Fruit fly (Drosophila melanogaster) whole organism, embryonic: Measurements from ENCODE around the gene TfIIS.
A peak's percentile ranks its signal among the peaks of the same experiment; 100 is the strongest.

Experiments used
- ATbp ChIP-seq: fragments of 200-800 bp; sonication (Bioruptor generic); optimal IDR thresholded peaks from 2 replicates; lab custom pipeline; 2017; ENCODE audit warnings: missing biosample characterization, mild to moderate bottlenecking, missing genetic modification characterization, missing genetic modification reagents
- CG11560 ChIP-seq: fragments of 200-800 bp; sonication (Bioruptor generic); IDR thresholded peaks from 3 replicates; pipeline ENCODE4 v1.3.6; 2022; ENCODE audit warnings: missing biosample characterization, missing genetic modification characterization
- CG1233 ChIP-seq: fragments of 200-800 bp; sonication (Bioruptor generic); optimal IDR thresholded peaks from 4 replicates; lab custom pipeline; 2018; ENCODE audit warnings: missing biosample characterization, mild to moderate bottlenecking, missing genetic modification characterization
- CG13775 ChIP-seq: fragments of 200-800 bp; sonication (Bioruptor generic); optimal IDR thresholded peaks from 3 replicates; lab custom pipeline; 2017; ENCODE audit warnings: missing biosample characterization, mild to moderate bottlenecking, missing genetic modification characterization
- CG18599 ChIP-seq: fragments of 200-800 bp; sonication (Bioruptor generic); optimal IDR thresholded peaks from 3 replicates; lab custom pipeline; 2017; ENCODE audit warnings: missing biosample characterization, missing genetic modification characterization, mild to moderate bottlenecking, moderate library complexity, missing genetic modification reagents
- CG3065 ChIP-seq: fragments of 200-800 bp; sonication (Bioruptor generic); optimal IDR thresholded peaks from 2 replicates; lab custom pipeline; 2016; ENCODE audit warnings: missing biosample characterization, missing genetic modification characterization
- CG31365 ChIP-seq: fragments of 200-800 bp; sonication (Bioruptor generic); optimal IDR thresholded peaks from 2 replicates; lab custom pipeline; 2018; ENCODE audit warnings: missing biosample characterization, mild to moderate bottlenecking, missing genetic modification characterization
- CG32532 ChIP-seq: fragments of 200-800 bp; sonication (Bioruptor generic); IDR thresholded peaks from 2 replicates; pipeline ENCODE4 v1.3.6; 2022; ENCODE audit warnings: missing biosample characterization, missing genetic modification characterization
- CG4328 ChIP-seq: fragments of 200-800 bp; sonication (Bioruptor generic); optimal IDR thresholded peaks from 3 replicates; lab custom pipeline; 2017; ENCODE audit warnings: missing biosample characterization, missing genetic modification reagents, missing genetic modification characterization
- CG43689 ChIP-seq: fragments of 200-800 bp; sonication (Bioruptor generic); IDR thresholded peaks from 2 replicates; pipeline ENCODE4 v1.3.6; 2022; ENCODE audit warnings: missing biosample characterization, missing genetic modification characterization
- CG4707 ChIP-seq: fragments of 200-800 bp; sonication (Bioruptor generic); optimal IDR thresholded peaks from 2 replicates; lab custom pipeline; 2018; ENCODE audit warnings: missing biosample characterization, mild to moderate bottlenecking, missing genetic modification characterization, moderate library complexity
- CG4730 ChIP-seq: fragments of 200-800 bp; sonication (Bioruptor generic); IDR thresholded peaks from 2 replicates; pipeline ENCODE4 v1.3.6; 2022; ENCODE audit warnings: missing biosample characterization, missing genetic modification characterization
- CG7987 ChIP-seq: fragments of 200-800 bp; sonication (Bioruptor generic); optimal IDR thresholded peaks from 2 replicates; lab custom pipeline; 2018; ENCODE audit warnings: missing biosample characterization, mild to moderate bottlenecking, missing genetic modification characterization, moderate library complexity
- CG9215 ChIP-seq: fragments of 200-800 bp; sonication (Bioruptor generic); IDR thresholded peaks from 2 replicates; pipeline ENCODE4 v1.3.6; 2022; ENCODE audit warnings: missing biosample characterization, missing genetic modification characterization
- CG9609 ChIP-seq: fragments of 200-800 bp; sonication (Bioruptor generic); optimal IDR thresholded peaks from 3 replicates; lab custom pipeline; 2016; ENCODE audit warnings: missing biosample characterization, missing genetic modification characterization
- D ChIP-seq, 2 experiments: fragments of 200-800 bp in 1 of 2; fragments of >200 bp in 1 of 2; sonication (Bioruptor generic) in 1 of 2; optimal IDR thresholded peaks; 2 replicates in 1 of 2; 3 replicates in 1 of 2; lab custom pipeline; 2017; ENCODE audit warnings: mild to moderate bottlenecking in 1 of 2, missing biosample characterization in 1 of 2, missing genetic modification characterization in 1 of 2, missing genetic modification reagents in 1 of 2
- Deaf1 ChIP-seq: fragments of 200-800 bp; optimal IDR thresholded peaks from 3 replicates; lab custom pipeline; 2019; ENCODE audit warnings: missing biosample characterization, mild to moderate bottlenecking, missing genetic modification characterization, moderate library complexity
- Ets97D ChIP-seq: fragments of 200-800 bp; sonication (Bioruptor generic); optimal IDR thresholded peaks from 3 replicates; lab custom pipeline; 2016; ENCODE audit warnings: missing biosample characterization, missing genetic modification characterization
- HLH4C ChIP-seq: fragments of 200-800 bp; sonication (Bioruptor generic); IDR thresholded peaks from 3 replicates; pipeline ENCODE4 v1.3.6; 2022; ENCODE audit warnings: missing biosample characterization, missing genetic modification characterization; ENCODE audit not compliant: partially characterized antibody
- Hey ChIP-seq: fragments of 200-800 bp; sonication (Bioruptor generic); optimal IDR thresholded peaks from 3 replicates; lab custom pipeline; 2018; ENCODE audit warnings: missing biosample characterization, mild to moderate bottlenecking, missing genetic modification characterization
- Hsf ChIP-seq: fragments of 200-800 bp; sonication (Bioruptor generic); optimal IDR thresholded peaks from 3 replicates; lab custom pipeline; 2016; ENCODE audit warnings: missing biosample characterization, missing genetic modification characterization
- MESR4 ChIP-seq: fragments of 200-800 bp; sonication (Bioruptor generic); optimal IDR thresholded peaks from 2 replicates; lab custom pipeline; 2018; ENCODE audit warnings: missing biosample characterization, mild to moderate bottlenecking, missing genetic modification characterization, moderate library complexity
- Med ChIP-seq: fragments of 200-800 bp; sonication (Bioruptor generic); peaks from one replicate; lab custom pipeline; 2016; ENCODE audit warnings: missing biosample characterization, missing genetic modification characterization, mild to moderate bottlenecking, inconsistent platforms, moderate library complexity
- Neu2 ChIP-seq: fragments of 200-800 bp; sonication (Bioruptor generic); optimal IDR thresholded peaks from 3 replicates; lab custom pipeline; 2016; ENCODE audit warnings: missing biosample characterization, missing genetic modification characterization, borderline replicate concordance
- Ravus ChIP-seq: fragments of 200-800 bp; sonication (Bioruptor generic); IDR thresholded peaks from 2 replicates; pipeline ENCODE4 v1.3.6; 2022; ENCODE audit warnings: missing biosample characterization, missing genetic modification characterization
- Sin3A ChIP-seq: fragments of >200 bp; optimal IDR thresholded peaks from 2 replicates; lab custom pipeline; 2018
- Sry-δ ChIP-seq: fragments of 200-800 bp; sonication (Bioruptor generic); optimal IDR thresholded peaks from 2 replicates; lab custom pipeline; 2016; ENCODE audit warnings: missing biosample characterization, missing genetic modification characterization
- TFAM ChIP-seq: fragments of 200-800 bp; sonication (Bioruptor generic); optimal IDR thresholded peaks from 2 replicates; lab custom pipeline; 2017; ENCODE audit warnings: missing biosample characterization, missing genetic modification characterization, inconsistent platforms
- Trl ChIP-seq, 3 experiments: fragments of >200 bp in 2 of 3; fragments of 200-800 bp in 1 of 3; sonication (Bioruptor generic) in 1 of 3; optimal IDR thresholded peaks; 2 replicates in 1 of 3; 3 replicates in 2 of 3; lab custom pipeline; 2016 to 2017; ENCODE audit warnings: missing biosample characterization in 1 of 3, missing genetic modification characterization in 1 of 3
- Xbp1 ChIP-seq: fragments of 200-800 bp; sonication (Bioruptor generic); optimal IDR thresholded peaks from 3 replicates; lab custom pipeline; 2016; ENCODE audit warnings: missing biosample characterization, mild to moderate bottlenecking, missing genetic modification characterization
- cad ChIP-seq: fragments of >200 bp; optimal IDR thresholded peaks from 2 replicates; lab custom pipeline; 2017; ENCODE audit warnings: missing biosample characterization, missing genetic modification characterization
- dpn ChIP-seq, 2 experiments: fragments of 200-800 bp; sonication (Bioruptor generic); optimal IDR thresholded peaks; 3 replicates each; lab custom pipeline; 2016; ENCODE audit warnings: missing biosample characterization in 2 of 2, missing genetic modification characterization in 2 of 2
- ewg ChIP-seq: fragments of 200-800 bp; sonication (Bioruptor generic); optimal IDR thresholded peaks from 3 replicates; lab custom pipeline; 2017; ENCODE audit warnings: mild to moderate bottlenecking, missing biosample characterization, missing genetic modification reagents, missing genetic modification characterization
- jigr1 ChIP-seq: fragments of 200-800 bp; sonication (Bioruptor generic); IDR thresholded peaks from 3 replicates; pipeline ENCODE4 v1.3.6; 2022; ENCODE audit warnings: missing biosample characterization, missing genetic modification characterization
- kni ChIP-seq: fragments of 200-800 bp; sonication (Bioruptor generic); optimal IDR thresholded peaks from 3 replicates; lab custom pipeline; 2017; ENCODE audit warnings: mild to moderate bottlenecking, missing biosample characterization, missing genetic modification reagents, missing genetic modification characterization
- knrl ChIP-seq: fragments of 200-800 bp; sonication (Bioruptor generic); IDR thresholded peaks from 3 replicates; pipeline ENCODE4 v1.3.6; 2022; ENCODE audit warnings: missing biosample characterization, missing genetic modification characterization; ENCODE audit not compliant: partially characterized antibody
- org-1 ChIP-seq: fragments of 200-800 bp; sonication (Bioruptor generic); optimal IDR thresholded peaks from 2 replicates; lab custom pipeline; 2017; ENCODE audit warnings: missing biosample characterization, missing genetic modification characterization
- otp ChIP-seq: fragments of 200-800 bp; sonication (Bioruptor generic); IDR thresholded peaks from 3 replicates; pipeline ENCODE4, ENCODE4 v1.3.6; 2022; ENCODE audit warnings: missing biosample characterization, missing genetic modification characterization
- prd ChIP-seq, 3 experiments: fragments of >200 bp in 2 of 3; fragments of 200-800 bp in 1 of 3; sonication (Bioruptor generic) in 1 of 3; optimal IDR thresholded peaks in 2 of 3; IDR thresholded peaks in 1 of 3; 2 replicates in 2 of 3; 3 replicates in 1 of 3; pipeline versions ENCODE4 v1.3.6 to Lab custom; 2017 to 2022; ENCODE audit warnings: missing biosample characterization in 1 of 3, missing genetic modification characterization in 1 of 3
- run ChIP-seq: fragments of 200-800 bp; sonication (Bioruptor generic); optimal IDR thresholded peaks from 3 replicates; lab custom pipeline; 2018; ENCODE audit warnings: missing biosample characterization, mild to moderate bottlenecking, missing genetic modification characterization
- sc ChIP-seq, 3 experiments: fragments of >200 bp in 2 of 3; fragments of 200-800 bp in 1 of 3; sonication (Bioruptor generic) in 1 of 3; optimal IDR thresholded peaks; 2 replicates in 2 of 3; 3 replicates in 1 of 3; lab custom pipeline; 2017; ENCODE audit warnings: mild to moderate bottlenecking in 1 of 3, missing biosample characterization in 1 of 3, missing genetic modification characterization in 1 of 3, missing genetic modification reagents in 1 of 3
- seq ChIP-seq: fragments of 200-800 bp; sonication (Bioruptor generic); IDR thresholded peaks from 2 replicates; pipeline ENCODE4 v1.3.6; 2022; ENCODE audit warnings: missing biosample characterization, missing genetic modification characterization
- sima ChIP-seq: fragments of 200-800 bp; sonication (Bioruptor generic); optimal IDR thresholded peaks from 2 replicates; lab custom pipeline; 2016; ENCODE audit warnings: missing biosample characterization, missing genetic modification characterization
- slp2 ChIP-seq: fragments of 200-800 bp; sonication (Bioruptor generic); optimal IDR thresholded peaks from 2 replicates; lab custom pipeline; 2016; ENCODE audit warnings: missing biosample characterization, missing genetic modification characterization
- sqz ChIP-seq: fragments of 200-800 bp; sonication (Bioruptor generic); optimal IDR thresholded peaks from 3 replicates; lab custom pipeline; 2018; ENCODE audit warnings: missing biosample characterization, mild to moderate bottlenecking, missing genetic modification characterization
- toy ChIP-seq: fragments of 200-800 bp; sonication (Bioruptor generic); IDR thresholded peaks from 2 replicates; pipeline ENCODE4 v1.3.6; 2022; ENCODE audit warnings: missing biosample characterization, missing genetic modification characterization

The TfIIS gene

dm6 chr2L:15056359-15057220 is 4.0 kb downstream of the TfIIS start (continued):
- TF ChIP-seq seq (GFP tag; lab: Robert Waterston, UW) (peak; percentile 52), kni (GFP tag; lab: Kevin White, UChicago) (no peak), CG4707 (GFP tag; lab: Kevin White, UChicago) (peak; percentile 14), sqz (peak; percentile 55), toy (GFP tag; lab: Robert Waterston, UW) (peak; percentile 39; the same call in 1 of the 2 replicates), CG11560 (no peak), dpn (GFP tag; optimal IDR thresholded peaks at IDR 0.05; lab: Kevin White, UChicago) (peak; percentile 47 to 74), run (peak; percentile 36), otp (GFP tag; lab: Robert Waterston, UW) (peak; percentile 67; the same call in 1 of the 3 replicates), sima (GFP tag; lab: Kevin White, UChicago) (no peak), prd (optimal IDR thresholded peaks at IDR 0.05; lab: Kevin White, UChicago) (no peak), prd (GFP tag; IDR thresholded peaks at IDR 0.05; lab: Robert Waterston, UW) (peak; percentile 80), cad (no peak), Med (GFP tag; lab: Kevin White, UChicago) (peak; percentile 80), Hey (no peak), MESR4 (GFP tag; lab: Kevin White, UChicago) (no peak), CG18599 (GFP tag; lab: Kevin White, UChicago) (peak; percentile 74), CG31365 (tag; lab: Kevin White, UChicago) (no peak), CG9609 (GFP tag; lab: Kevin White, UChicago) (no peak), ATbp (GFP tag; lab: Kevin White, UChicago) (peak; percentile 65), Neu2 (GFP tag; lab: Kevin White, UChicago) (no peak), jigr1 (GFP tag; lab: Robert Waterston, UW) (0 out of 3 replicates have a peak, but pooled peaks have one; percentile 29), TFAM (GFP tag; lab: Kevin White, UChicago) (peak; percentile 11), Xbp1 (GFP tag; lab: Kevin White, UChicago) (peak; percentile 73), CG32532 (GFP tag; lab: Robert Waterston, UW) (peak; percentile 57; the same call in 1 of the 2 replicates), HLH4C (GFP tag; lab: Robert Waterston, UW) (no peak), Ravus (peak; percentile 10; the same call in 1 of the 2 replicates), CG4328 (peak; percentile 55), D (optimal IDR thresholded peaks at IDR 0.05; lab: Kevin White, UChicago) (no peak), D (GFP tag; optimal IDR thresholded peaks at IDR 0.05; lab: Kevin White, UChicago) (peak; percentile 81), CG43689 (GFP tag; lab: Robert Waterston, UW) (no peak), CG4730 (GFP tag; lab: Robert Waterston, UW) (0 out of 2 replicates have a peak, but pooled peaks have one; percentile 37), CG1233 (GFP tag; lab: Kevin White, UChicago) (peak; percentile 75), Ets97D (no peak), CG13775 (GFP tag; lab: Kevin White, UChicago) (peak; percentile 75), slp2 (GFP tag; lab: Kevin White, UChicago) (peak; percentile 39), org-1 (peak; percentile 67), sc (optimal IDR thresholded peaks at IDR 0.05; lab: Kevin White, UChicago) (no peak), sc (GFP tag; optimal IDR thresholded peaks at IDR 0.05; lab: Kevin White, UChicago) (peak; percentile 62), Hsf (GFP tag; lab: Kevin White, UChicago) (peak; percentile 46), CG7987 (GFP tag; lab: Kevin White, UChicago) (peak; percentile 54), Sin3A (lab: Kevin White, UChicago) (no peak), CG9215 (GFP tag; lab: Robert Waterston, UW) (no peak), Sry-δ (no peak), knrl (no peak), CG3065 (peak; percentile 37), Deaf1 (tag; lab: Kevin White, UChicago) (no peak), Trl (optimal IDR thresholded peaks at IDR 0.05; lab: Kevin White, UChicago) (peak; percentile 66 to 94), Trl (GFP tag; optimal IDR thresholded peaks at IDR 0.05; lab: Kevin White, UChicago) (peak; percentile 20), ewg (peak; percentile 52)
